Worm (Caenorhabditis elegans) whole organism, L1 larva: ENCODE results near the gene syp-2.

Source experiments
- C04F5.9 ChIP-seq: sonication (generic microtip); optimal IDR thresholded peaks from 2 replicates; lab custom pipeline; 2016; ENCODE audit warnings: missing genetic modification characterization, missing compliant biosample characterization
- C16A3.4 ChIP-seq: fragments of 150-350 bp; optimal IDR thresholded peaks from 2 replicates; lab custom pipeline; 2014; ENCODE audit warnings: missing biosample characterization, missing genetic modification characterization
- C34B4.2 ChIP-seq: sonication (generic microtip); optimal IDR thresholded peaks from 2 replicates; lab custom pipeline; 2017; ENCODE audit warnings: mild to moderate bottlenecking, missing genetic modification characterization, missing compliant biosample characterization
- alr-1 ChIP-seq: fragments of 200-800 bp; sonication (Bioruptor generic); optimal IDR thresholded peaks from 2 replicates; lab custom pipeline; 2018; ENCODE audit warnings: borderline replicate concordance, mild to moderate bottlenecking, missing genetic modification characterization, missing compliant biosample characterization
- aly-2 ChIP-seq: fragments of 150-350 bp; optimal IDR thresholded peaks from 2 replicates; lab custom pipeline; 2014; ENCODE audit warnings: missing biosample characterization, missing genetic modification characterization
- ama-1 ChIP-seq: fragments of 150-350 bp; optimal IDR thresholded peaks from 2 replicates; lab custom pipeline; 2014
- ceh-88 ChIP-seq: fragments of 200-800 bp; sonication (Bioruptor generic); IDR thresholded peaks from 2 replicates; pipeline ENCODE4 v1.3.6; 2022; ENCODE audit warnings: missing genetic modification characterization, missing compliant biosample characterization
- ceh-90 ChIP-seq: sonication (generic microtip); optimal IDR thresholded peaks from 2 replicates; lab custom pipeline; 2016; ENCODE audit warnings: missing genetic modification characterization, missing compliant biosample characterization
- ces-1 ChIP-seq: fragments of 150-350 bp; optimal IDR thresholded peaks from 2 replicates; lab custom pipeline; 2014; ENCODE audit warnings: missing biosample characterization, missing genetic modification reagents, missing genetic modification characterization
- dpl-1 ChIP-seq, 3 experiments: fragments of 150-350 bp in 2 of 3; sonication (generic microtip) in 1 of 3; optimal IDR thresholded peaks; 2 replicates each; lab custom pipeline; 2014 to 2017; ENCODE audit warnings: missing biosample characterization in 3 of 3, missing genetic modification characterization in 3 of 3, missing genetic modification reagents in 3 of 3
- dsc-1 ChIP-seq: sonication (generic microtip); optimal IDR thresholded peaks from 2 replicates; lab custom pipeline; 2016; ENCODE audit warnings: mild to moderate bottlenecking, missing genetic modification characterization, missing compliant biosample characterization
- efl-3 ChIP-seq: fragments of 200-800 bp; sonication (Bioruptor generic); optimal IDR thresholded peaks from 2 replicates; lab custom pipeline; 2018; ENCODE audit warnings: mild to moderate bottlenecking, missing genetic modification characterization, missing compliant biosample characterization
- elt-2 ChIP-seq: sonication (generic microtip); optimal IDR thresholded peaks from 2 replicates; lab custom pipeline; 2016; ENCODE audit warnings: missing genetic modification characterization, mild to moderate bottlenecking, inconsistent platforms, missing compliant biosample characterization, missing genetic modification reagents
- ets-5 ChIP-seq: fragments of 200-800 bp; sonication (Bioruptor generic); IDR thresholded peaks from 2 replicates; pipeline ENCODE4 v1.3.6; 2022; ENCODE audit warnings: missing genetic modification characterization, missing compliant biosample characterization
- fkh-4 ChIP-seq: sonication (generic microtip); optimal IDR thresholded peaks from 2 replicates; lab custom pipeline; 2016; ENCODE audit warnings: missing compliant biosample characterization, missing genetic modification characterization, borderline replicate concordance
- hlh-17 ChIP-seq: fragments of 200-800 bp; sonication (Bioruptor generic); optimal IDR thresholded peaks from 2 replicates; lab custom pipeline; 2018; ENCODE audit warnings: missing genetic modification characterization, mild to moderate bottlenecking, missing compliant biosample characterization, moderate library complexity, borderline replicate concordance
- hlh-4 ChIP-seq: sonication (generic microtip); optimal IDR thresholded peaks from 2 replicates; lab custom pipeline; 2016; ENCODE audit warnings: mild to moderate bottlenecking, missing genetic modification characterization, missing compliant biosample characterization
- hpl-2 ChIP-seq: fragments of 150-350 bp; optimal IDR thresholded peaks from 2 replicates; lab custom pipeline; 2014; ENCODE audit warnings: missing biosample characterization, missing genetic modification reagents, missing genetic modification characterization
- isw-1 ChIP-seq: fragments of 200-800 bp; sonication (Bioruptor generic); IDR thresholded peaks from 2 replicates; pipeline ENCODE4 v1.3.6; 2022; ENCODE audit warnings: missing genetic modification characterization, missing compliant biosample characterization
- lin-13 ChIP-seq: fragments of 150-350 bp; optimal IDR thresholded peaks from 2 replicates; lab custom pipeline; 2014; ENCODE audit warnings: missing biosample characterization, missing genetic modification reagents, missing genetic modification characterization
- lin-14 ChIP-seq: fragments of 200-800 bp; sonication (Bioruptor generic); optimal IDR thresholded peaks from 2 replicates; lab custom pipeline; 2018; ENCODE audit warnings: mild to moderate bottlenecking, missing genetic modification characterization, moderate library complexity, missing compliant biosample characterization
- lin-15B ChIP-seq: fragments of 150-350 bp; sonication (generic microtip); optimal IDR thresholded peaks from 3 replicates; lab custom pipeline; 2014; ENCODE audit warnings: missing biosample characterization, missing genetic modification characterization
- lin-35 ChIP-seq, 2 experiments: fragments of 150-350 bp; optimal IDR thresholded peaks; 2 replicates each; lab custom pipeline; 2014; ENCODE audit warnings: missing biosample characterization in 2 of 2, missing genetic modification characterization in 2 of 2, missing genetic modification reagents in 2 of 2
- lir-3 ChIP-seq: sonication (generic microtip); optimal IDR thresholded peaks from 2 replicates; lab custom pipeline; 2016; ENCODE audit warnings: mild to moderate bottlenecking, missing genetic modification characterization, moderate library complexity, missing compliant biosample characterization; ENCODE audit not compliant: poor library complexity
- lsy-2 ChIP-seq, 2 experiments: fragments of 150-350 bp; optimal IDR thresholded peaks; 2 replicates each; lab custom pipeline; 2014; ENCODE audit warnings: missing biosample characterization in 2 of 2, missing genetic modification characterization in 2 of 2
- mab-9 ChIP-seq: fragments of 200-800 bp; sonication (Bioruptor generic); IDR thresholded peaks from 2 replicates; pipeline ENCODE4 v1.3.6; 2022; ENCODE audit warnings: missing genetic modification reagents, missing genetic modification characterization, missing compliant biosample characterization
- mef-2 ChIP-seq: fragments of 150-350 bp; optimal IDR thresholded peaks from 2 replicates; lab custom pipeline; 2014; ENCODE audit warnings: missing biosample characterization, missing genetic modification characterization
- mep-1 ChIP-seq: fragments of 150-350 bp; optimal IDR thresholded peaks from 2 replicates; lab custom pipeline; 2014; ENCODE audit warnings: missing biosample characterization, missing genetic modification characterization
- nhr-19 ChIP-seq: fragments of 200-800 bp; sonication (Bioruptor generic); conservative IDR thresholded peaks from 2 replicates; pipeline ENCODE4 v1.3.6; 2022; ENCODE audit warnings: missing genetic modification characterization, missing compliant biosample characterization
- nhr-28 ChIP-seq: fragments of 150-350 bp; optimal IDR thresholded peaks from 2 replicates; lab custom pipeline; 2014; ENCODE audit warnings: missing biosample characterization, missing genetic modification characterization
- nhr-47 ChIP-seq: sonication (generic microtip); optimal IDR thresholded peaks from 2 replicates; lab custom pipeline; 2016; ENCODE audit warnings: mild to moderate bottlenecking, missing genetic modification characterization, moderate library complexity, missing compliant biosample characterization
- nhr-76 ChIP-seq: sonication (generic microtip); optimal IDR thresholded peaks from 2 replicates; lab custom pipeline; 2017; ENCODE audit warnings: missing biosample characterization, missing genetic modification characterization
- nhr-77 ChIP-seq: fragments of 150-350 bp; optimal IDR thresholded peaks from 2 replicates; lab custom pipeline; 2014; ENCODE audit warnings: missing biosample characterization, missing genetic modification characterization
- nhr-84 ChIP-seq: sonication (generic microtip); optimal IDR thresholded peaks from 2 replicates; lab custom pipeline; 2017; ENCODE audit warnings: missing biosample characterization, missing genetic modification characterization
- nhr-85 ChIP-seq: sonication (generic microtip); peaks from one replicate; lab custom pipeline; 2016; ENCODE audit warnings: missing genetic modification characterization, inconsistent platforms, missing compliant biosample characterization
- pag-3 ChIP-seq: sonication (generic microtip); optimal IDR thresholded peaks from 2 replicates; lab custom pipeline; 2017; ENCODE audit warnings: missing genetic modification characterization, mild to moderate bottlenecking, missing compliant biosample characterization, antibody characterized with exemption, borderline replicate concordance; ENCODE audit not compliant: insufficient read depth
- pax-3 ChIP-seq: fragments of 200-800 bp; sonication (Bioruptor generic); optimal IDR thresholded peaks from 2 replicates; lab custom pipeline; 2018; ENCODE audit warnings: mild to moderate bottlenecking, missing genetic modification characterization, moderate library complexity, missing compliant biosample characterization
- skn-1 ChIP-seq: fragments of 150-350 bp; optimal IDR thresholded peaks from 2 replicates; lab custom pipeline; 2014; ENCODE audit warnings: missing biosample characterization, missing genetic modification characterization
- snpc-4 ChIP-seq: fragments of 150-350 bp; optimal IDR thresholded peaks from 2 replicates; lab custom pipeline; 2014; ENCODE audit warnings: missing biosample characterization, missing genetic modification characterization
- snu-23 ChIP-seq: sonication (generic microtip); optimal IDR thresholded peaks from 2 replicates; lab custom pipeline; 2016; ENCODE audit warnings: missing genetic modification characterization, missing compliant biosample characterization
- sox-4 ChIP-seq: sonication (generic microtip); optimal IDR thresholded peaks from 2 replicates; lab custom pipeline; 2016; ENCODE audit warnings: missing genetic modification characterization, missing compliant biosample characterization
- sptf-1 ChIP-seq: fragments of 150-350 bp; optimal IDR thresholded peaks from 2 replicates; lab custom pipeline; 2014; ENCODE audit warnings: missing biosample characterization, missing genetic modification characterization
- sup-37 ChIP-seq: fragments of 200-800 bp; sonication (Bioruptor generic); optimal IDR thresholded peaks from 2 replicates; lab custom pipeline; 2018; ENCODE audit warnings: mild to moderate bottlenecking, missing genetic modification characterization, missing compliant biosample characterization
- swsn-7 ChIP-seq: sonication (generic microtip); optimal IDR thresholded peaks from 2 replicates; lab custom pipeline; 2016; ENCODE audit warnings: missing genetic modification characterization, missing compliant biosample characterization
- tbx-2 ChIP-seq: sonication (generic microtip); optimal IDR thresholded peaks from 2 replicates; lab custom pipeline; 2016; ENCODE audit warnings: missing genetic modification characterization, missing compliant biosample characterization
- tlp-1 ChIP-seq: fragments of 150-350 bp; optimal IDR thresholded peaks from 2 replicates; lab custom pipeline; 2014; ENCODE audit warnings: missing biosample characterization, missing genetic modification characterization
- unc-130 ChIP-seq: fragments of 150-350 bp; optimal IDR thresholded peaks from 2 replicates; lab custom pipeline; 2017; ENCODE audit warnings: missing biosample characterization, missing genetic modification characterization, inconsistent platforms
- unc-30 ChIP-seq: sonication (generic microtip); optimal IDR thresholded peaks from 2 replicates; lab custom pipeline; 2017; ENCODE audit warnings: missing biosample characterization, missing genetic modification characterization
- unc-62 ChIP-seq: fragments of 150-350 bp; optimal IDR thresholded peaks from 2 replicates; lab custom pipeline; 2014; ENCODE audit warnings: missing biosample characterization, missing genetic modification reagents, missing genetic modification characterization
- unc-86 ChIP-seq: sonication (generic microtip); optimal IDR thresholded peaks from 2 replicates; lab custom pipeline; 2016; ENCODE audit warnings: missing genetic modification characterization, missing compliant biosample characterization
- unc-98 ChIP-seq: fragments of 200-800 bp; sonication (Bioruptor generic); IDR thresholded peaks from 2 replicates; pipeline ENCODE4 v1.3.6; 2022; ENCODE audit warnings: missing genetic modification characterization, missing compliant biosample characterization
- xbp-1 ChIP-seq: sonication (generic microtip); optimal IDR thresholded peaks from 2 replicates; lab custom pipeline; 2016; ENCODE audit warnings: missing genetic modification characterization, missing compliant biosample characterization
- ztf-11 ChIP-seq, 2 experiments: sonication (generic microtip); optimal IDR thresholded peaks; 2 replicates each; lab custom pipeline; 2016 to 2017; ENCODE audit warnings: missing genetic modification characterization in 2 of 2, missing biosample characterization in 1 of 2, missing compliant biosample characterization in 1 of 2
- ztf-4 ChIP-seq: fragments of 150-350 bp; optimal IDR thresholded peaks from 2 replicates; lab custom pipeline; 2014; ENCODE audit warnings: missing biosample characterization, missing genetic modification characterization

The syp-2 gene

ce11 chrV:5576008-5576407 lies 39.7 kb downstream of the syp-2 start (continued):
- peak; percentile 97 for TF ChIP-seq snpc-4
- no peak for TF ChIP-seq nhr-28 (tag; lab: Kevin White, UChicago)
- TF ChIP-seq sup-37 (GFP tag; lab: Kevin White, UChicago) = no peak
- no peak for TF ChIP-seq dsc-1 (tag; lab: Kevin White, UChicago)
- TF ChIP-seq fkh-4 (tag; lab: Kevin White, UChicago) = no peak
- TF ChIP-seq lin-35 (GFP tag; optimal IDR thresholded peaks at IDR 0.05; lab: Kevin White, UChicago) = peak in 1 of 2 experiments; percentile 67
- TF ChIP-seq unc-30 (tag; lab: Kevin White, UChicago) = no peak
- no peak for TF ChIP-seq nhr-85
- TF ChIP-seq nhr-76 (tag; lab: Kevin White, UChicago) = no peak
- TF ChIP-seq nhr-84 = no peak
- TF ChIP-seq C04F5.9 (tag; lab: Kevin White, UChicago) = no peak
- no peak for TF ChIP-seq C34B4.2 (tag; lab: Kevin White, UChicago)
- no peak for TF ChIP-seq aly-2 (tag; lab: Kevin White, UChicago)
- TF ChIP-seq elt-2 (tag; lab: Kevin White, UChicago) = peak; percentile 87
- TF ChIP-seq lsy-2 (tag; optimal IDR thresholded peaks at IDR 0.05; lab: Kevin White, UChicago) = peak in 1 of 2 experiments; percentile 36
- TF ChIP-seq nhr-47 = peak; percentile 50
- TF ChIP-seq hlh-17 (GFP tag; lab: Kevin White, UChicago) = no peak
- no peak for TF ChIP-seq pax-3
- TF ChIP-seq ztf-11 (tag; optimal IDR thresholded peaks at IDR 0.05; lab: Kevin White, UChicago) = no peak
- no peak for TF ChIP-seq mab-9 (GFP tag; lab: Robert Waterston, UW)
- TF ChIP-seq lin-15B (tag; lab: Kevin White, UChicago) = no peak
- TF ChIP-seq snu-23 = no peak
- no peak for TF ChIP-seq mef-2 (tag; lab: Kevin White, UChicago)
- TF ChIP-seq tlp-1 (tag; lab: Kevin White, UChicago) = no peak
- TF ChIP-seq dpl-1 (GFP tag; optimal IDR thresholded peaks at IDR 0.05; lab: Kevin White, UChicago) = peak in 1 of 3 experiments; percentile 35
- peak; percentile 54 for TF ChIP-seq hpl-2 (GFP tag; lab: Kevin White, UChicago)
- no peak for TF ChIP-seq ztf-4 (tag; lab: Kevin White, UChicago)
- no peak for TF ChIP-seq unc-86 (tag; lab: Kevin White, UChicago)
- TF ChIP-seq xbp-1 (tag; lab: Kevin White, UChicago) = peak; percentile 26
- no peak for TF ChIP-seq C16A3.4 (tag; lab: Kevin White, UChicago)
- TF ChIP-seq ceh-90 (tag; lab: Kevin White, UChicago) = no peak
- peak; percentile 82 for TF ChIP-seq skn-1
- no peak for TF ChIP-seq unc-62 (GFP tag; lab: Kevin White, UChicago)
- no peak for TF ChIP-seq pag-3 (tag; lab: Kevin White, UChicago)
- peak; percentile 12 for TF ChIP-seq lin-14
- no peak for TF ChIP-seq ceh-88 (GFP tag; lab: Robert Waterston, UW)
- no peak for TF ChIP-seq unc-98 (GFP tag; lab: Robert Waterston, UW)
- TF ChIP-seq hlh-4 (tag; lab: Kevin White, UChicago) = no peak
- no peak for TF ChIP-seq efl-3 (GFP tag; lab: Kevin White, UChicago)
- no peak for TF ChIP-seq sptf-1
- no peak for TF ChIP-seq lin-13 (GFP tag; lab: Kevin White, UChicago)
- TF ChIP-seq unc-130 (tag; lab: Kevin White, UChicago) = no peak
- TF ChIP-seq ces-1 (GFP tag; lab: Kevin White, UChicago) = no peak
- peak; percentile 20 for TF ChIP-seq tbx-2 (tag; lab: Kevin White, UChicago)
- TF ChIP-seq mep-1 = no peak
- TF ChIP-seq lir-3 = no peak
- TF ChIP-seq nhr-77 = peak; percentile 53
- TF ChIP-seq ama-1 (lab: Kevin White, UChicago) = no peak
- no peak for TF ChIP-seq alr-1 (tag; lab: Kevin White, UChicago)
- no peak for TF ChIP-seq nhr-19
- TF ChIP-seq ets-5 (GFP tag; lab: Robert Waterston, UW) = no peak
- TF ChIP-seq sox-4 (tag; lab: Kevin White, UChicago) = no peak
- peak; percentile 7 for TF ChIP-seq swsn-7
- TF ChIP-seq isw-1 (GFP tag; lab: Robert Waterston, UW) = no peak
